Worm (Caenorhabditis elegans): ENCODE results near the gene cdh-8.

cdh-8 gene

ce11 chrIV:299190-299589 lies 40.4 kb upstream of the cdh-8 start:
- TF ChIP-seq F52B5.7 (tag; optimal IDR thresholded peaks at IDR 0.05) (no peak), F33H1.4 (GFP tag; IDR thresholded peaks at IDR 0.05) (no peak), ama-1 (optimal IDR thresholded peaks at IDR 0.05) (no peak), ama-1 (GFP tag; optimal IDR thresholded peaks at IDR 0.05) (no peak), F10E7.11 (tag; optimal IDR thresholded peaks at IDR 0.05) (no peak)

DNA sequence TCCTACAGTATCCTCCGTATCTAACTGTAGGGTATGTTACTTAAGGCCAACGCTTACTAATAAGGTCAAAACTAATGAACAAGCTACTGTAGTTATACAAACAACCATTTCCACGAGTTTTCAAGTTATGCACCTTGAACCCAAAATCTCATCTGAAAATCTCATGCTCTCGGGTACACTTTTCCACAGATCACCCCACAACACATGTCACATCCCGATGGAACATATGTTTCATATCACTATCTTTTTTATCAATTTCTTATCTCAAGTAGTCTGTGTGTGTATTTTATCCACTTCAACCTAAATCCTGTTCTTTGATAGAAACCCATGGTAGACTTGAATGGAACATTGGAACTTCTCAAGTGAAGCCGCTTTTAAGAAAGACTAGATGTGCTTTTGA lies 39.3 kb upstream of the cdh-8 start:
- TF ChIP-seq lin-40 (tag; optimal IDR thresholded peaks at IDR 0.05) (no peak), hrde-1 (tag; optimal IDR thresholded peaks at IDR 0.05; ENCODE audit: borderline replicate concordance) (no peak), nfya-2 (GFP tag; IDR thresholded peaks at IDR 0.05) (no peak), madf-10 (tag; optimal IDR thresholded peaks at IDR 0.05) (no peak)

DNA sequence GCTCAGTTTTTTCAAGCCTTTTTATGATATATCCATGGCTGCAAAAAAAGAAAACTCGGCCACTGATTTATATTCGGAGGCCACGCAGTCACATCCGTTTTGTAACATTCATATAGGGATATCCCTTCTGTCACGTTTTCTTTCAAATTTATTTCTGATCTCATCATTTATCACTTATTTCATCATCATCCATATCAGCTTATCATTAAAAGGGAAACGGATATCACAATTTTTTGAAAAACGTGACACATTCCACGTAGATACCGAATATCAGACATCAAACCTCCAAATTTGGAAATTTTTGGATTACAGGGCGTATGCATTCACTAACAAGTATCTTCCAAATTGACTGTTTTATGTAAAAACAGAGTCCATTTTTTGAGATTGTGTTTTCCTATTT lies 36.9 kb upstream of the cdh-8 start:
- no peak for TF ChIP-seq cebp-1 (GFP tag; IDR thresholded peaks at IDR 0.05)
- peak; percentile 55 for TF ChIP-seq cebp-1 (tag; optimal IDR thresholded peaks at IDR 0.05)
- no peak for TF ChIP-seq pha-4 (tag; optimal IDR thresholded peaks at IDR 0.05)

ce11 chrIV:303264-303663 lies 36.3 kb upstream of the cdh-8 start:
- TF ChIP-seq atf-7 (tag; optimal IDR thresholded peaks at IDR 0.05) (no peak), F10E7.11 (tag; optimal IDR thresholded peaks at IDR 0.05) (no peak), egrh-3 (GFP tag; IDR thresholded peaks at IDR 0.05) (no peak), Y67H2A.10 (GFP tag; conservative IDR thresholded peaks at IDR 0.05) (no peak), sdz-38 (tag; optimal IDR thresholded peaks at IDR 0.05) (no peak), F55B11.4 (tag; optimal IDR thresholded peaks at IDR 0.05; ENCODE audit: borderline replicate concordance, insufficient read depth) (no peak), Y79H2A.3 (GFP tag; conservative IDR thresholded peaks at IDR 0.05) (no peak), attf-3 (GFP tag; conservative IDR thresholded peaks at IDR 0.05) (no peak), cebp-1 (GFP tag; IDR thresholded peaks at IDR 0.05) (no peak), cebp-1 (tag; optimal IDR thresholded peaks at IDR 0.05) (no peak), F57A8.1 (GFP tag; optimal IDR thresholded peaks at IDR 0.05) (no peak)

DNA sequence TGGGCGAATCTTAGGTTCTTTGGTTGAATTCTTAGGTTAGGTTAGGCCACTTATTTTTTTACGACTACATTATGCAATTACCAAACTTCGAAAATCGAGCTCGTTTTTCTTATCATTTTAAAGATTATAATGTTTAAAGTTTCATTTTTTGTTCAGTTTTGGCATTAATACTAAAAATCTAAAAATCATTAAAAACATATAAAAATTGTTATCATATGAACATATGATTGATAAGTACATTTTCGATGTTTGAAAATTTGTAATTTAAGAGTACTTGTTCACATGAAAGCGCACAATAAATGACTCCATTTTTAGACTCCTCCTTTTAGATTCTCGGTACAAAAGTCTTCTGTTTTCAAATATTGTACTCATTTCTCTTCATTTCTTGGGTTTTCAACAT lies 34.5 kb upstream of the cdh-8 start:
- TF ChIP-seq sdz-38 (tag; optimal IDR thresholded peaks at IDR 0.05), result no peak
- TF ChIP-seq snpc-3.4 (tag; optimal IDR thresholded peaks at IDR 0.05), result no peak
- no peak for TF ChIP-seq attf-5 (GFP tag; optimal IDR thresholded peaks at IDR 0.05)
- no peak for TF ChIP-seq egl-44 (GFP tag; IDR thresholded peaks at IDR 0.05)
- TF ChIP-seq ztf-22 (GFP tag; optimal IDR thresholded peaks at IDR 0.05), result no peak
- TF ChIP-seq F37B4.10 (GFP tag; IDR thresholded peaks at IDR 0.05), result no peak
- no peak for TF ChIP-seq lag-1 (GFP tag; IDR thresholded peaks at IDR 0.05)
- no peak for TF ChIP-seq C17E4.6 (GFP tag; IDR thresholded peaks at IDR 0.05)
- TF ChIP-seq rpc-1 (optimal IDR thresholded peaks at IDR 0.05), result no peak
- TF ChIP-seq rpc-1 (tag; optimal IDR thresholded peaks at IDR 0.05), result no peak
- no peak for TF ChIP-seq lin-35 (GFP tag; optimal IDR thresholded peaks at IDR 0.05)
- no peak for TF ChIP-seq B0035.1 (tag; optimal IDR thresholded peaks at IDR 0.05)
- no peak for TF ChIP-seq lsy-27 (tag; optimal IDR thresholded peaks at IDR 0.05; ENCODE audit: borderline replicate concordance, insufficient read depth)
- TF ChIP-seq somi-1 (GFP tag; optimal IDR thresholded peaks at IDR 0.05), result no peak
- no peak for TF ChIP-seq nhr-80 (tag; optimal IDR thresholded peaks at IDR 0.05)
- TF ChIP-seq hlh-26 (GFP tag; conservative IDR thresholded peaks at IDR 0.05), result no peak
- TF ChIP-seq hrde-1 (tag; optimal IDR thresholded peaks at IDR 0.05; ENCODE audit: borderline replicate concordance), result no peak
- TF ChIP-seq madf-10 (tag; optimal IDR thresholded peaks at IDR 0.05), result no peak
- TF ChIP-seq tlf-1 (GFP tag; optimal IDR thresholded peaks at IDR 0.05), result no peak
- no peak for TF ChIP-seq F52B5.7 (tag; optimal IDR thresholded peaks at IDR 0.05)
- TF ChIP-seq him-1 (tag; optimal IDR thresholded peaks at IDR 0.05), result no peak

Data from whole organism, young adult.